Fruit fly (Drosophila melanogaster) whole organism, embryonic: ENCODE data around the gene CG31926.

Experiments used
- Blimp-1 ChIP-seq: fragments of 200-800 bp; sonication (Bioruptor generic); optimal IDR thresholded peaks from 3 replicates; lab custom pipeline; 2018; ENCODE audit warnings: missing biosample characterization, missing genetic modification characterization, mild to moderate bottlenecking, moderate library complexity, missing genetic modification reagents
- CG10267 ChIP-seq: fragments of 200-800 bp; sonication (Bioruptor generic); optimal IDR thresholded peaks from 2 replicates; lab custom pipeline; 2018; ENCODE audit warnings: missing biosample characterization, mild to moderate bottlenecking, missing genetic modification characterization, moderate library complexity
- CG11247 ChIP-seq: fragments of 200-800 bp; sonication (Bioruptor generic); IDR thresholded peaks from 2 replicates; pipeline ENCODE4 v1.3.6; 2022; ENCODE audit warnings: missing biosample characterization, missing genetic modification characterization
- CG11504 ChIP-seq: fragments of 200-800 bp; sonication (Bioruptor generic); optimal IDR thresholded peaks from 3 replicates; lab custom pipeline; 2019; ENCODE audit warnings: missing biosample characterization, mild to moderate bottlenecking, missing genetic modification characterization, moderate library complexity
- CG11695 ChIP-seq: fragments of 200-800 bp; sonication (Bioruptor generic); IDR thresholded peaks from 3 replicates; pipeline ENCODE4 v1.3.6; 2022; ENCODE audit warnings: missing biosample characterization, missing genetic modification characterization
- CG12391 ChIP-seq: fragments of 200-800 bp; sonication (Bioruptor generic); optimal IDR thresholded peaks from 3 replicates; lab custom pipeline; 2018; ENCODE audit warnings: missing biosample characterization, mild to moderate bottlenecking, missing genetic modification characterization, moderate library complexity
- CG13424 ChIP-seq: fragments of 200-800 bp; sonication (Bioruptor generic); optimal IDR thresholded peaks from 2 replicates; lab custom pipeline; 2019; ENCODE audit warnings: missing biosample characterization, mild to moderate bottlenecking, missing genetic modification characterization, moderate library complexity
- CG14710 ChIP-seq: fragments of 200-800 bp; sonication (Bioruptor generic); optimal IDR thresholded peaks from 3 replicates; lab custom pipeline; 2019; ENCODE audit warnings: missing biosample characterization, mild to moderate bottlenecking, missing genetic modification characterization, moderate library complexity
- CG17829 ChIP-seq: fragments of 200-800 bp; optimal IDR thresholded peaks from 2 replicates; lab custom pipeline; 2019; ENCODE audit warnings: missing biosample characterization, mild to moderate bottlenecking, missing genetic modification characterization, moderate library complexity
- CG18262 ChIP-seq: fragments of 200-800 bp; optimal IDR thresholded peaks from 3 replicates; lab custom pipeline; 2019; ENCODE audit warnings: missing biosample characterization, mild to moderate bottlenecking, missing genetic modification characterization, moderate library complexity
- CG18599 ChIP-seq: fragments of 200-800 bp; sonication (Bioruptor generic); optimal IDR thresholded peaks from 3 replicates; lab custom pipeline; 2017; ENCODE audit warnings: missing biosample characterization, missing genetic modification characterization, mild to moderate bottlenecking, moderate library complexity, missing genetic modification reagents
- CG2129 ChIP-seq: fragments of 200-800 bp; sonication (Bioruptor generic); IDR thresholded peaks from 2 replicates; pipeline ENCODE4 v1.3.6; 2022; ENCODE audit warnings: missing biosample characterization, missing genetic modification characterization; ENCODE audit not compliant: partially characterized antibody
- CG2202 ChIP-seq: fragments of 200-800 bp; sonication (Bioruptor generic); optimal IDR thresholded peaks from 2 replicates; lab custom pipeline; 2018; ENCODE audit warnings: missing biosample characterization, mild to moderate bottlenecking, missing genetic modification characterization
- CG2678 ChIP-seq: fragments of 200-800 bp; sonication (Bioruptor generic); optimal IDR thresholded peaks from 3 replicates; lab custom pipeline; 2019; ENCODE audit warnings: missing biosample characterization, mild to moderate bottlenecking, missing genetic modification characterization, moderate library complexity
- CG30020 ChIP-seq: fragments of 200-800 bp; optimal IDR thresholded peaks from 2 replicates; lab custom pipeline; 2019; ENCODE audit warnings: missing biosample characterization, mild to moderate bottlenecking, missing genetic modification characterization, moderate library complexity
- CG30403 ChIP-seq: fragments of 200-800 bp; sonication (Bioruptor generic); optimal IDR thresholded peaks from 3 replicates; lab custom pipeline; 2016; ENCODE audit warnings: missing biosample characterization, missing genetic modification characterization
- CG31441 ChIP-seq: fragments of 200-800 bp; sonication (Bioruptor generic); IDR thresholded peaks from 2 replicates; pipeline ENCODE4 v1.3.6; 2022; ENCODE audit warnings: missing biosample characterization, missing genetic modification characterization
- CG4404 ChIP-seq: fragments of 200-800 bp; sonication (Bioruptor generic); IDR thresholded peaks from 2 replicates; pipeline ENCODE4 v1.3.6; 2022; ENCODE audit warnings: missing biosample characterization, missing genetic modification characterization
- CG7839 ChIP-seq: fragments of 200-800 bp; sonication (Bioruptor generic); optimal IDR thresholded peaks from 3 replicates; lab custom pipeline; 2018; ENCODE audit warnings: missing biosample characterization, mild to moderate bottlenecking, missing genetic modification characterization, moderate library complexity
- CG9876 ChIP-seq: fragments of 200-800 bp; sonication (Bioruptor generic); optimal IDR thresholded peaks from 2 replicates; lab custom pipeline; 2016; ENCODE audit warnings: missing biosample characterization, missing genetic modification characterization
- Chrac-16 ChIP-seq: fragments of 200-800 bp; sonication (Bioruptor generic); optimal IDR thresholded peaks from 3 replicates; lab custom pipeline; 2016; ENCODE audit warnings: missing biosample characterization, missing genetic modification characterization
- Deaf1 ChIP-seq: fragments of 200-800 bp; optimal IDR thresholded peaks from 3 replicates; lab custom pipeline; 2019; ENCODE audit warnings: missing biosample characterization, mild to moderate bottlenecking, missing genetic modification characterization, moderate library complexity
- E2f2 ChIP-seq: fragments of 200-800 bp; sonication (Bioruptor generic); IDR thresholded peaks from 2 replicates; pipeline ENCODE4 v1.3.6; 2022; ENCODE audit warnings: missing biosample characterization, missing genetic modification characterization
- H2.0 ChIP-seq: fragments of 200-800 bp; sonication (Bioruptor generic); IDR thresholded peaks from 2 replicates; pipeline ENCODE4 v1.3.6; 2022; ENCODE audit warnings: missing biosample characterization, missing genetic modification characterization
- Hey ChIP-seq: fragments of 200-800 bp; sonication (Bioruptor generic); optimal IDR thresholded peaks from 3 replicates; lab custom pipeline; 2018; ENCODE audit warnings: missing biosample characterization, mild to moderate bottlenecking, missing genetic modification characterization
- MBD-R2 ChIP-seq: fragments of 200-800 bp; sonication (Bioruptor generic); IDR thresholded peaks from 2 replicates; pipeline ENCODE4 v1.3.6; 2022; ENCODE audit warnings: missing biosample characterization, missing genetic modification characterization
- Mes4 ChIP-seq: fragments of 200-800 bp; sonication (Bioruptor generic); optimal IDR thresholded peaks from 2 replicates; lab custom pipeline; 2016; ENCODE audit warnings: missing biosample characterization, missing genetic modification characterization
- Oli ChIP-seq: fragments of 200-800 bp; sonication (Bioruptor generic); optimal IDR thresholded peaks from 2 replicates; lab custom pipeline; 2018; ENCODE audit warnings: missing biosample characterization, mild to moderate bottlenecking, missing genetic modification characterization, moderate library complexity
- PHDP ChIP-seq: fragments of 200-800 bp; sonication (Bioruptor generic); optimal IDR thresholded peaks from 3 replicates; lab custom pipeline; 2018; ENCODE audit warnings: missing biosample characterization, mild to moderate bottlenecking, missing genetic modification characterization, moderate library complexity
- Ptx1 ChIP-seq: fragments of 200-800 bp; sonication (Bioruptor generic); IDR thresholded peaks from 2 replicates; pipeline ENCODE4 v1.3.6; 2022; ENCODE audit warnings: missing biosample characterization, missing genetic modification characterization
- Sry-β ChIP-seq: fragments of 200-800 bp; sonication (Bioruptor generic); optimal IDR thresholded peaks from 2 replicates; lab custom pipeline; 2018; ENCODE audit warnings: missing biosample characterization, mild to moderate bottlenecking, missing genetic modification characterization, moderate library complexity
- Ssrp ChIP-seq: fragments of 200-800 bp; sonication (Bioruptor generic); optimal IDR thresholded peaks from 2 replicates; lab custom pipeline; 2018; ENCODE audit warnings: missing biosample characterization, mild to moderate bottlenecking, missing genetic modification characterization, moderate library complexity
- Vsx1 ChIP-seq: fragments of 200-800 bp; sonication (Bioruptor generic); optimal IDR thresholded peaks from 2 replicates; lab custom pipeline; 2017; ENCODE audit warnings: missing biosample characterization, mild to moderate bottlenecking, missing genetic modification characterization, missing genetic modification reagents
- Xbp1 ChIP-seq: fragments of 200-800 bp; sonication (Bioruptor generic); optimal IDR thresholded peaks from 3 replicates; lab custom pipeline; 2016; ENCODE audit warnings: missing biosample characterization, mild to moderate bottlenecking, missing genetic modification characterization
- Xrp1 ChIP-seq: fragments of 200-800 bp; sonication (Bioruptor generic); IDR thresholded peaks from 2 replicates; pipeline ENCODE4 v1.3.6; 2022; ENCODE audit warnings: missing biosample characterization, missing genetic modification characterization
- bcd ChIP-seq: fragments of 200-800 bp; sonication (Bioruptor generic); optimal IDR thresholded peaks from 2 replicates; lab custom pipeline; 2017; ENCODE audit warnings: missing biosample characterization, mild to moderate bottlenecking, missing genetic modification characterization
- dmrt11E ChIP-seq: fragments of 200-800 bp; sonication (Bioruptor generic); optimal IDR thresholded peaks from 3 replicates; lab custom pipeline; 2018; ENCODE audit warnings: missing biosample characterization, mild to moderate bottlenecking, missing genetic modification characterization, moderate library complexity
- dmrt99B ChIP-seq: fragments of 200-800 bp; sonication (Bioruptor generic); optimal IDR thresholded peaks from 2 replicates; lab custom pipeline; 2018; ENCODE audit warnings: missing biosample characterization, mild to moderate bottlenecking, missing genetic modification characterization, moderate library complexity
- lola ChIP-seq, 3 experiments: fragments of >200 bp in 2 of 3; fragments of 200-800 bp in 1 of 3; sonication (Bioruptor generic) in 1 of 3; optimal IDR thresholded peaks; 2 replicates each; lab custom pipeline; 2017 to 2019; ENCODE audit warnings: missing biosample characterization in 3 of 3, missing genetic modification characterization in 3 of 3, mild to moderate bottlenecking in 1 of 3, moderate library complexity in 1 of 3
- nerfin-1 ChIP-seq: fragments of 200-800 bp; sonication (Bioruptor generic); optimal IDR thresholded peaks from 3 replicates; lab custom pipeline; 2019; ENCODE audit warnings: missing biosample characterization, mild to moderate bottlenecking, missing genetic modification characterization, moderate library complexity
- nmo ChIP-seq: fragments of 200-800 bp; sonication (Bioruptor generic); optimal IDR thresholded peaks from 2 replicates; lab custom pipeline; 2018; ENCODE audit warnings: missing biosample characterization, mild to moderate bottlenecking, missing genetic modification characterization, moderate library complexity
- onecut ChIP-seq: fragments of 200-800 bp; sonication (Bioruptor generic); IDR thresholded peaks from 2 replicates; pipeline ENCODE4 v1.3.6; 2022; ENCODE audit warnings: missing biosample characterization, missing genetic modification characterization
- phol ChIP-seq: fragments of 200-800 bp; sonication (Bioruptor generic); optimal IDR thresholded peaks from 3 replicates; lab custom pipeline; 2018; ENCODE audit warnings: missing biosample characterization, mild to moderate bottlenecking, missing genetic modification characterization, moderate library complexity
- prd ChIP-seq, 3 experiments: fragments of >200 bp in 2 of 3; fragments of 200-800 bp in 1 of 3; sonication (Bioruptor generic) in 1 of 3; optimal IDR thresholded peaks in 2 of 3; IDR thresholded peaks in 1 of 3; 2 replicates in 2 of 3; 3 replicates in 1 of 3; pipeline versions ENCODE4 v1.3.6 to Lab custom; 2017 to 2022; ENCODE audit warnings: missing biosample characterization in 1 of 3, missing genetic modification characterization in 1 of 3
- pros ChIP-seq: fragments of 200-800 bp; sonication (Bioruptor generic); optimal IDR thresholded peaks from 3 replicates; lab custom pipeline; 2019; ENCODE audit warnings: missing biosample characterization, mild to moderate bottlenecking, missing genetic modification characterization, moderate library complexity
- seq ChIP-seq: fragments of 200-800 bp; sonication (Bioruptor generic); IDR thresholded peaks from 2 replicates; pipeline ENCODE4 v1.3.6; 2022; ENCODE audit warnings: missing biosample characterization, missing genetic modification characterization
- slp2 ChIP-seq: fragments of 200-800 bp; sonication (Bioruptor generic); optimal IDR thresholded peaks from 2 replicates; lab custom pipeline; 2016; ENCODE audit warnings: missing biosample characterization, missing genetic modification characterization
- tna ChIP-seq: fragments of 200-800 bp; sonication (Bioruptor generic); IDR thresholded peaks from 2 replicates; pipeline ENCODE4 v1.3.6; 2022; ENCODE audit warnings: missing biosample characterization, missing genetic modification characterization; ENCODE audit not compliant: partially characterized antibody

The CG31926 gene

dm6 chr2L:1470009-1470408, 25.3 kb upstream of the CG31926 start (continued):
- peak in 1 of 3 experiments; percentile 33 for TF ChIP-seq lola (GFP tag; optimal IDR thresholded peaks at IDR 0.05; lab: Kevin White, UChicago)
- peak; percentile 38 for TF ChIP-seq CG12391 (tag; lab: Kevin White, UChicago)
- TF ChIP-seq CG11504 = peak; percentile 47
- peak; percentile 33 for TF ChIP-seq CG14710 (tag; lab: Kevin White, UChicago)
- TF ChIP-seq Sry-β (GFP tag; lab: Kevin White, UChicago) = peak; percentile 90
- 0 out of 2 replicates have a peak, but pooled peaks have one; percentile 5 for TF ChIP-seq onecut
- TF ChIP-seq dmrt11E (tag; lab: Kevin White, UChicago) = peak; percentile 67
- TF ChIP-seq CG31441 (GFP tag; lab: Robert Waterston, UW) = peak; percentile 45; the same call in 1 of the 2 replicates
- peak; percentile 54 for TF ChIP-seq CG18262 (tag; lab: Kevin White, UChicago)
- no peak for TF ChIP-seq CG9876 (GFP tag; lab: Kevin White, UChicago)
- 0 out of 2 replicates have a peak, but pooled peaks have one; percentile 16 for TF ChIP-seq Ptx1 (GFP tag; lab: Robert Waterston, UW)
- TF ChIP-seq Mes4 = no peak
- no peak for TF ChIP-seq MBD-R2 (GFP tag; lab: Robert Waterston, UW)
- TF ChIP-seq CG4404 (GFP tag; lab: Robert Waterston, UW) = 0 out of 2 replicates have a peak, but pooled peaks have one; percentile 20
- TF ChIP-seq CG7839 = peak; percentile 10
- no peak for TF ChIP-seq CG30020 (tag; lab: Kevin White, UChicago)
- TF ChIP-seq CG10267 (tag; lab: Kevin White, UChicago) = peak; percentile 1
- TF ChIP-seq phol = peak; percentile 31
- TF ChIP-seq Ssrp (tag; lab: Kevin White, UChicago) = peak; percentile 22
- TF ChIP-seq nerfin-1 (tag; lab: Kevin White, UChicago) = peak; percentile 35
- TF ChIP-seq CG18599 (GFP tag; lab: Kevin White, UChicago) = peak; percentile 24
- peak; percentile 16 for TF ChIP-seq Vsx1 (GFP tag; lab: Kevin White, UChicago)
- peak; percentile 20 for TF ChIP-seq nmo (GFP tag; lab: Kevin White, UChicago)
- TF ChIP-seq Blimp-1 (GFP tag; lab: Kevin White, UChicago) = peak; percentile 41
- TF ChIP-seq Xbp1 (GFP tag; lab: Kevin White, UChicago) = peak; percentile 1
- no peak for TF ChIP-seq Hey (tag; lab: Kevin White, UChicago)
- peak; percentile 20 for TF ChIP-seq CG30403
- TF ChIP-seq prd (optimal IDR thresholded peaks at IDR 0.05; lab: Kevin White, UChicago) = no peak
- peak; percentile 42; the same call in 2 of the 3 replicates for TF ChIP-seq prd (GFP tag; IDR thresholded peaks at IDR 0.05; lab: Robert Waterston, UW)
- TF ChIP-seq tna (GFP tag; lab: Robert Waterston, UW) = no peak
- TF ChIP-seq Deaf1 (tag; lab: Kevin White, UChicago) = peak; percentile 39
- TF ChIP-seq CG11247 = no peak
- no peak for TF ChIP-seq H2.0 (GFP tag; lab: Robert Waterston, UW)
- TF ChIP-seq Oli (tag; lab: Kevin White, UChicago) = peak; percentile 34
- peak; percentile 45 for TF ChIP-seq CG17829 (tag; lab: Kevin White, UChicago)
- TF ChIP-seq CG2129 (GFP tag; lab: Robert Waterston, UW) = no peak
- 0 out of 2 replicates have a peak, but pooled peaks have one; percentile 14 for TF ChIP-seq E2f2 (GFP tag; lab: Robert Waterston, UW)
- TF ChIP-seq CG2202 = peak; percentile 4
- no peak for TF ChIP-seq bcd (GFP tag; lab: Kevin White, UChicago)
- peak; percentile 26 for TF ChIP-seq pros (GFP tag; lab: Kevin White, UChicago)
- TF ChIP-seq dmrt99B (tag; lab: Kevin White, UChicago) = peak; percentile 7
- TF ChIP-seq CG11695 (GFP tag; lab: Robert Waterston, UW) = no peak
- TF ChIP-seq slp2 (GFP tag; lab: Kevin White, UChicago) = no peak
- TF ChIP-seq CG13424 (tag; lab: Kevin White, UChicago) = no peak
- no peak for TF ChIP-seq PHDP (tag; lab: Kevin White, UChicago)
- peak; percentile 15 for TF ChIP-seq Chrac-16 (GFP tag; lab: Kevin White, UChicago)
- TF ChIP-seq Xrp1 (GFP tag; lab: Robert Waterston, UW) = peak; percentile 62
- TF ChIP-seq seq (GFP tag; lab: Robert Waterston, UW) = no peak
- peak; percentile 29 for TF ChIP-seq CG2678
